Fruit fly (Drosophila melanogaster): ENCODE data around the gene Gsc.

dm6 chr2L:619739-620138 is 25.3 kb upstream of the Gsc start:
- TF ChIP-seq CG5204 (GFP tag; optimal IDR thresholded peaks at IDR 0.05) (no peak), pad (GFP tag; optimal IDR thresholded peaks at IDR 0.05) (no peak), Clk (GFP tag; optimal IDR thresholded peaks at IDR 0.05) (no peak), kay (GFP tag; ENCODE audit: borderline replicate concordance) (no peak), CG1620 (GFP tag; optimal IDR thresholded peaks at IDR 0.05) (no peak), Crg-1 (GFP tag; optimal IDR thresholded peaks at IDR 0.05) (no peak), CG11617 (GFP tag; optimal IDR thresholded peaks at IDR 0.05) (no peak), Mnt (GFP tag; optimal IDR thresholded peaks at IDR 0.05) (no peak), tj (GFP tag; optimal IDR thresholded peaks at IDR 0.05) (no peak)
